Worm (Caenorhabditis elegans): ENCODE measurements around the gene F54D11.4.

The F54D11.4 gene

DNA sequence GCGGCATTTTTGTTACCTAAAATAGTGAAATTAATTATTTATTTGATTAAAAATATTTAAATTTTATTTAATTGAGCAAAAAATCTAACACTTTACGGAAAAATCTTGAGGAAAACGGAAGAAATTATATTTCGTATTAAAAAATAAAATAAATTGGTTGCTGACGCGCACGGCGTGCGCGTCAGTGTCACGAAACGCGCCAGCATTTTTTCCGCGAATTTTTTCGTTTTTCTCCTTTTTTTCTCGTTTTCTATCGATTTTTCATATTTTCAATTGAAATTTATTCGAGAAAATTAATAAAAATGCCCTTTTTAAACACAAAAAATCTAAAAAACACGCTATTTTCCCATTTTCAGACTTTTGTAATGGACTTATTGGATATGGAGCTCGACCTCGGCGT, at the start of gene F54D11.4, which contains the start of gene Y61A9LA.10:
Gene F54D11.4, plus strand, starts transcription at position 350 of the 400 bp plus-strand sequence.
Gene Y61A9LA.10, minus strand, starts transcription at position 16 of the 400 bp plus-strand sequence.
- TF ChIP-seq snpc-1.3 (tag; optimal IDR thresholded peaks at IDR 0.05; ENCODE audit: insufficient read depth) = peak; percentile 40
- TF ChIP-seq ztf-3 (GFP tag; optimal IDR thresholded peaks at IDR 0.05) = no peak
- TF ChIP-seq let-607 (tag; optimal IDR thresholded peaks at IDR 0.05) = no peak
- TF ChIP-seq F10E7.11 (tag; optimal IDR thresholded peaks at IDR 0.05) = no peak
- TF ChIP-seq repo-1 (tag; optimal IDR thresholded peaks at IDR 0.05) = peak; percentile 1
- TF ChIP-seq F33H1.4 (GFP tag; IDR thresholded peaks at IDR 0.05) = peak; percentile 45; the same call in 1 of the 2 replicates
- TF ChIP-seq ceh-40 (GFP tag; IDR thresholded peaks at IDR 0.05) = no peak
- no peak for TF ChIP-seq tbx-9 (tag; optimal IDR thresholded peaks at IDR 0.05; ENCODE audit: borderline replicate concordance)
- TF ChIP-seq mcd-1 (GFP tag; IDR thresholded peaks at IDR 0.05) = peak; percentile 66
- no peak for TF ChIP-seq atf-7 (tag; optimal IDR thresholded peaks at IDR 0.05)
- TF ChIP-seq B0019.2 (GFP tag; conservative IDR thresholded peaks at IDR 0.05) = no peak
- TF ChIP-seq lin-54 (GFP tag; optimal IDR thresholded peaks at IDR 0.05) = peak; percentile 47
- no peak for TF ChIP-seq unc-130 (GFP tag; optimal IDR thresholded peaks at IDR 0.05)
- TF ChIP-seq Y67H2A.10 (GFP tag; conservative IDR thresholded peaks at IDR 0.05) = no peak
- no peak for TF ChIP-seq rcor-1 (GFP tag; IDR thresholded peaks at IDR 0.05)
- peak; percentile 67 for TF ChIP-seq efl-1 (GFP tag; optimal IDR thresholded peaks at IDR 0.05)
- TF ChIP-seq hmg-1.2 (GFP tag; IDR thresholded peaks at IDR 0.05) = 0 out of 2 replicates have a peak, but pooled peaks have one; percentile 9
- peak; percentile 61 for TF ChIP-seq F23B12.7 (tag; optimal IDR thresholded peaks at IDR 0.05; ENCODE audit: insufficient read depth)
- no peak for TF ChIP-seq F39B2.1 (GFP tag; IDR thresholded peaks at IDR 0.05)
- TF ChIP-seq snpc-4 (GFP tag; optimal IDR thresholded peaks at IDR 0.05) = no peak
- peak in 1 of 4 experiments; percentile 44 for TF ChIP-seq snpc-4 (tag; optimal IDR thresholded peaks at IDR 0.05)
- no peak for TF ChIP-seq F52B5.7 (tag; optimal IDR thresholded peaks at IDR 0.05)
- no peak for TF ChIP-seq cebp-2 (GFP tag; IDR thresholded peaks at IDR 0.05)
- TF ChIP-seq mel-28 (tag; optimal IDR thresholded peaks at IDR 0.05; ENCODE audit: borderline replicate concordance) = no peak
- TF ChIP-seq ama-1 (optimal IDR thresholded peaks at IDR 0.05) = no peak
- TF ChIP-seq ama-1 (GFP tag; optimal IDR thresholded peaks at IDR 0.05) = no peak
- TF ChIP-seq unc-62 (GFP tag; optimal IDR thresholded peaks at IDR 0.05) = no peak
- no peak for TF ChIP-seq hsf-1 (GFP tag; IDR thresholded peaks at IDR 0.05)
- TF ChIP-seq ztf-6 (GFP tag; IDR thresholded peaks at IDR 0.05) = no peak
- peak; percentile 80 for TF ChIP-seq madf-6 (GFP tag; IDR thresholded peaks at IDR 0.05)
- TF ChIP-seq Y95B8A.8 (GFP tag; IDR thresholded peaks at IDR 0.05) = no peak
- TF ChIP-seq hlh-12 (tag; optimal IDR thresholded peaks at IDR 0.05) = no peak
- TF ChIP-seq C06A6.2 (GFP tag; conservative IDR thresholded peaks at IDR 0.05) = no peak
- no peak for TF ChIP-seq madf-10 (tag; optimal IDR thresholded peaks at IDR 0.05)
- peak; percentile 39 for TF ChIP-seq snpc-3.4 (tag; optimal IDR thresholded peaks at IDR 0.05)
- peak in 1 of 3 experiments; percentile 73 for TF ChIP-seq lin-35 (GFP tag; optimal IDR thresholded peaks at IDR 0.05)
- TF ChIP-seq ceh-100 (GFP tag; IDR thresholded peaks at IDR 0.05) = no peak
- TF ChIP-seq ztf-18 (tag; optimal IDR thresholded peaks at IDR 0.05) = peak; percentile 93
- TF ChIP-seq lsl-1 (GFP tag; optimal IDR thresholded peaks at IDR 0.05) = peak; percentile 49
- no peak for TF ChIP-seq cebp-1 (GFP tag; IDR thresholded peaks at IDR 0.05)
- TF ChIP-seq cebp-1 (tag; optimal IDR thresholded peaks at IDR 0.05) = peak; percentile 57
- no peak for TF ChIP-seq ceh-79 (tag; optimal IDR thresholded peaks at IDR 0.05)
- no peak for TF ChIP-seq F57C9.4 (tag; optimal IDR thresholded peaks at IDR 0.05)
- TF ChIP-seq bed-2 (GFP tag; IDR thresholded peaks at IDR 0.05) = no peak
- TF ChIP-seq tbp1 (GFP tag; optimal IDR thresholded peaks at IDR 0.05) = no peak
- TF ChIP-seq lin-40 (tag; optimal IDR thresholded peaks at IDR 0.05) = peak; percentile 46
- TF ChIP-seq madf-8 (GFP tag; conservative IDR thresholded peaks at IDR 0.05) = no peak; the same call in 1 of the 2 replicates
- TF ChIP-seq F37B4.10 (GFP tag; IDR thresholded peaks at IDR 0.05) = no peak
- no peak for TF ChIP-seq zim-3 (tag; optimal IDR thresholded peaks at IDR 0.05)
- no peak for TF ChIP-seq T26A5.8 (tag; optimal IDR thresholded peaks at IDR 0.05)

Measured in whole organism, young adult.